Fruit fly (Drosophila melanogaster) whole organism, embryonic: ENCODE data around the gene acj6.

Experiments used
- ATbp ChIP-seq: fragments of 200-800 bp; sonication (Bioruptor generic); optimal IDR thresholded peaks from 2 replicates; lab custom pipeline; 2017; ENCODE audit warnings: missing biosample characterization, mild to moderate bottlenecking, missing genetic modification characterization, missing genetic modification reagents
- Adf1 ChIP-seq: fragments of 200-800 bp; sonication (Bioruptor generic); IDR thresholded peaks from 2 replicates; pipeline ENCODE4 v1.3.6; 2022; ENCODE audit warnings: missing biosample characterization, missing genetic modification characterization
- Atf-2 ChIP-seq: fragments of 200-800 bp; sonication (Bioruptor generic); optimal IDR thresholded peaks from 2 replicates; lab custom pipeline; 2016; ENCODE audit warnings: missing biosample characterization, missing genetic modification characterization
- CG10959 ChIP-seq: fragments of 200-800 bp; sonication (Bioruptor generic); IDR thresholded peaks from 2 replicates; pipeline ENCODE4 v1.3.6; 2022; ENCODE audit warnings: missing biosample characterization, missing genetic modification characterization
- CG11085 ChIP-seq: fragments of 200-800 bp; sonication (Bioruptor generic); IDR thresholded peaks from 2 replicates; pipeline ENCODE4 v1.3.6; 2022; ENCODE audit warnings: missing biosample characterization, missing genetic modification characterization
- CG12299 ChIP-seq: fragments of 200-800 bp; sonication (Bioruptor generic); optimal IDR thresholded peaks from 2 replicates; lab custom pipeline; 2018; ENCODE audit warnings: missing biosample characterization, mild to moderate bottlenecking, missing genetic modification characterization
- CG17829 ChIP-seq: fragments of 200-800 bp; optimal IDR thresholded peaks from 2 replicates; lab custom pipeline; 2019; ENCODE audit warnings: missing biosample characterization, mild to moderate bottlenecking, missing genetic modification characterization, moderate library complexity
- CG2199 ChIP-seq: fragments of 200-800 bp; sonication (Bioruptor generic); IDR thresholded peaks from 3 replicates; pipeline ENCODE4 v1.3.6; 2022; ENCODE audit warnings: missing biosample characterization, missing genetic modification characterization
- CG4282 ChIP-seq: fragments of 200-800 bp; sonication (Bioruptor generic); optimal IDR thresholded peaks from 2 replicates; lab custom pipeline; 2016; ENCODE audit warnings: missing biosample characterization, missing genetic modification characterization
- CG7556 ChIP-seq: fragments of 200-800 bp; sonication (Bioruptor generic); optimal IDR thresholded peaks from 2 replicates; lab custom pipeline; 2017; ENCODE audit warnings: missing biosample characterization, mild to moderate bottlenecking, missing genetic modification characterization
- CG8290 ChIP-seq, 3 experiments: fragments of 200-800 bp; sonication (Bioruptor generic); optimal IDR thresholded peaks; 2 replicates each; lab custom pipeline; 2016 to 2019; ENCODE audit warnings: missing biosample characterization in 3 of 3, missing genetic modification characterization in 3 of 3, mild to moderate bottlenecking in 2 of 3, moderate library complexity in 1 of 3
- CG8924 ChIP-seq: fragments of 200-800 bp; optimal IDR thresholded peaks from 3 replicates; lab custom pipeline; 2019; ENCODE audit warnings: missing biosample characterization, mild to moderate bottlenecking, missing genetic modification characterization, moderate library complexity
- CG9437 ChIP-seq: fragments of 200-800 bp; sonication (Bioruptor generic); optimal IDR thresholded peaks from 2 replicates; lab custom pipeline; 2018; ENCODE audit warnings: missing biosample characterization, mild to moderate bottlenecking, missing genetic modification characterization
- CG9817 ChIP-seq: fragments of 200-800 bp; sonication (Bioruptor generic); optimal IDR thresholded peaks from 2 replicates; lab custom pipeline; 2018; ENCODE audit warnings: missing biosample characterization, mild to moderate bottlenecking, missing genetic modification characterization, moderate library complexity
- CrebB ChIP-seq: fragments of 200-800 bp; sonication (Bioruptor generic); optimal IDR thresholded peaks from 3 replicates; lab custom pipeline; 2018; ENCODE audit warnings: missing biosample characterization, mild to moderate bottlenecking, missing genetic modification characterization
- Deaf1 ChIP-seq: fragments of 200-800 bp; optimal IDR thresholded peaks from 3 replicates; lab custom pipeline; 2019; ENCODE audit warnings: missing biosample characterization, mild to moderate bottlenecking, missing genetic modification characterization, moderate library complexity
- Ets65A ChIP-seq: fragments of 200-800 bp; sonication (Bioruptor generic); peaks from one replicate; lab custom pipeline; 2016; ENCODE audit warnings: missing biosample characterization, missing genetic modification characterization
- Fer1 ChIP-seq: fragments of 200-800 bp; sonication (Bioruptor generic); optimal IDR thresholded peaks from 2 replicates; lab custom pipeline; 2017; ENCODE audit warnings: missing biosample characterization, mild to moderate bottlenecking, missing genetic modification characterization
- HLH54F ChIP-seq: fragments of 200-800 bp; sonication (Bioruptor generic); optimal IDR thresholded peaks from 3 replicates; lab custom pipeline; 2016; ENCODE audit warnings: missing biosample characterization, missing genetic modification characterization
- Hand ChIP-seq: fragments of 200-800 bp; sonication (Bioruptor generic); optimal IDR thresholded peaks from 2 replicates; lab custom pipeline; 2017; ENCODE audit warnings: mild to moderate bottlenecking, missing biosample characterization, missing genetic modification reagents, missing genetic modification characterization
- Hr39 ChIP-seq: fragments of >200 bp; optimal IDR thresholded peaks from 2 replicates; lab custom pipeline; 2017
- Kr ChIP-seq: fragments of 200-800 bp; sonication (Bioruptor generic); optimal IDR thresholded peaks from 2 replicates; lab custom pipeline; 2017; ENCODE audit warnings: missing biosample characterization, mild to moderate bottlenecking, missing genetic modification characterization
- Nf-YC ChIP-seq: fragments of 200-800 bp; optimal IDR thresholded peaks from 3 replicates; lab custom pipeline; 2019; ENCODE audit warnings: missing biosample characterization, mild to moderate bottlenecking, missing genetic modification characterization, moderate library complexity
- Oaz ChIP-seq: fragments of 200-800 bp; sonication (Bioruptor generic); IDR thresholded peaks from 2 replicates; pipeline ENCODE4 v1.3.6; 2022; ENCODE audit warnings: missing biosample characterization, missing genetic modification characterization
- Optix ChIP-seq: fragments of 200-800 bp; sonication (Bioruptor generic); IDR thresholded peaks from 3 replicates; pipeline ENCODE4 v1.3.6; 2022; ENCODE audit warnings: missing biosample characterization, missing genetic modification characterization
- Ravus ChIP-seq: fragments of 200-800 bp; sonication (Bioruptor generic); IDR thresholded peaks from 2 replicates; pipeline ENCODE4 v1.3.6; 2022; ENCODE audit warnings: missing biosample characterization, missing genetic modification characterization
- Rx ChIP-seq: fragments of 200-800 bp; sonication (Bioruptor generic); IDR thresholded peaks from 2 replicates; pipeline ENCODE4 v1.3.6; 2022; ENCODE audit warnings: missing biosample characterization, missing genetic modification characterization
- Sry-β ChIP-seq: fragments of 200-800 bp; sonication (Bioruptor generic); optimal IDR thresholded peaks from 2 replicates; lab custom pipeline; 2018; ENCODE audit warnings: missing biosample characterization, mild to moderate bottlenecking, missing genetic modification characterization, moderate library complexity
- al ChIP-seq: fragments of 200-800 bp; sonication (Bioruptor generic); IDR thresholded peaks from 2 replicates; pipeline ENCODE4 v1.3.6; 2022; ENCODE audit warnings: missing biosample characterization, missing genetic modification characterization
- az2 ChIP-seq: fragments of 200-800 bp; sonication (Bioruptor generic); optimal IDR thresholded peaks from 3 replicates; lab custom pipeline; 2016; ENCODE audit warnings: missing biosample characterization, missing genetic modification characterization
- ci ChIP-seq: fragments of 200-800 bp; sonication (Bioruptor generic); IDR thresholded peaks from 3 replicates; pipeline ENCODE4 v1.3.6; 2022; ENCODE audit warnings: missing biosample characterization, missing genetic modification characterization
- dpn ChIP-seq, 2 experiments: fragments of 200-800 bp; sonication (Bioruptor generic); optimal IDR thresholded peaks; 3 replicates each; lab custom pipeline; 2016; ENCODE audit warnings: missing biosample characterization in 2 of 2, missing genetic modification characterization in 2 of 2
- ewg ChIP-seq: fragments of 200-800 bp; sonication (Bioruptor generic); optimal IDR thresholded peaks from 3 replicates; lab custom pipeline; 2017; ENCODE audit warnings: mild to moderate bottlenecking, missing biosample characterization, missing genetic modification reagents, missing genetic modification characterization
- gcm ChIP-seq: fragments of 200-800 bp; sonication (Bioruptor generic); optimal IDR thresholded peaks from 2 replicates; lab custom pipeline; 2019; ENCODE audit warnings: missing biosample characterization, mild to moderate bottlenecking, missing genetic modification characterization, moderate library complexity
- gfzf ChIP-seq: fragments of 200-800 bp; sonication (Bioruptor generic); optimal IDR thresholded peaks from 2 replicates; lab custom pipeline; 2016; ENCODE audit warnings: missing biosample characterization, mild to moderate bottlenecking, missing genetic modification characterization, moderate library complexity
- jigr1 ChIP-seq: fragments of 200-800 bp; sonication (Bioruptor generic); IDR thresholded peaks from 3 replicates; pipeline ENCODE4 v1.3.6; 2022; ENCODE audit warnings: missing biosample characterization, missing genetic modification characterization
- ken ChIP-seq: fragments of 200-800 bp; sonication (Bioruptor generic); IDR thresholded peaks from 3 replicates; pipeline ENCODE4 v1.3.6; 2022; ENCODE audit warnings: missing biosample characterization, missing genetic modification characterization
- nerfin-1 ChIP-seq: fragments of 200-800 bp; sonication (Bioruptor generic); optimal IDR thresholded peaks from 3 replicates; lab custom pipeline; 2019; ENCODE audit warnings: missing biosample characterization, mild to moderate bottlenecking, missing genetic modification characterization, moderate library complexity
- pan ChIP-seq, 4 experiments: fragments of >200 bp in 3 of 4; fragments of 200-800 bp in 1 of 4; sonication (Bioruptor generic) in 1 of 4; optimal IDR thresholded peaks in 3 of 4; IDR thresholded peaks in 1 of 4; 2 replicates each; pipeline versions ENCODE4 v1.3.6 to Lab custom; 2017 to 2022; ENCODE audit warnings: missing biosample characterization in 2 of 4, missing genetic modification characterization in 2 of 4, mixed read lengths in 1 of 4
- schlank ChIP-seq: fragments of 200-800 bp; sonication (Bioruptor generic); optimal IDR thresholded peaks from 2 replicates; lab custom pipeline; 2018; ENCODE audit warnings: missing biosample characterization, mild to moderate bottlenecking, missing genetic modification characterization
- scrt ChIP-seq: fragments of 200-800 bp; sonication (Bioruptor generic); optimal IDR thresholded peaks from 2 replicates; lab custom pipeline; 2018; ENCODE audit warnings: missing biosample characterization, mild to moderate bottlenecking, missing genetic modification characterization, moderate library complexity
- shn ChIP-seq: fragments of 200-800 bp; sonication (Bioruptor generic); optimal IDR thresholded peaks from 3 replicates; lab custom pipeline; 2016; ENCODE audit warnings: missing biosample characterization, missing genetic modification characterization
- sisA ChIP-seq: fragments of 200-800 bp; sonication (Bioruptor generic); IDR thresholded peaks from 2 replicates; pipeline ENCODE4 v1.3.6; 2022; ENCODE audit warnings: missing biosample characterization, missing genetic modification characterization
- slbo ChIP-seq: fragments of 200-800 bp; sonication (Bioruptor generic); IDR thresholded peaks from 2 replicates; pipeline ENCODE4 v1.3.6; 2022; ENCODE audit warnings: missing biosample characterization, missing genetic modification characterization
- sr ChIP-seq: fragments of 200-800 bp; sonication (Bioruptor generic); IDR thresholded peaks from 3 replicates; pipeline ENCODE4 v1.3.6; 2022; ENCODE audit warnings: missing biosample characterization, missing genetic modification characterization
- ssp ChIP-seq: fragments of 200-800 bp; sonication (Bioruptor generic); IDR thresholded peaks from 2 replicates; pipeline ENCODE4 v1.3.6; 2022; ENCODE audit warnings: missing biosample characterization, missing genetic modification characterization
- toy ChIP-seq: fragments of 200-800 bp; sonication (Bioruptor generic); IDR thresholded peaks from 2 replicates; pipeline ENCODE4 v1.3.6; 2022; ENCODE audit warnings: missing biosample characterization, missing genetic modification characterization
- unpg ChIP-seq: fragments of 200-800 bp; sonication (Bioruptor generic); optimal IDR thresholded peaks from 3 replicates; lab custom pipeline; 2018; ENCODE audit warnings: missing biosample characterization, mild to moderate bottlenecking, missing genetic modification characterization, moderate library complexity
- wdn ChIP-seq: fragments of 200-800 bp; sonication (Bioruptor generic); IDR thresholded peaks from 2 replicates; pipeline ENCODE4 v1.3.6; 2022; ENCODE audit warnings: missing biosample characterization, missing genetic modification characterization
- wek ChIP-seq: fragments of 200-800 bp; sonication (Bioruptor generic); optimal IDR thresholded peaks from 3 replicates; lab custom pipeline; 2018; ENCODE audit warnings: missing biosample characterization, mild to moderate bottlenecking, missing genetic modification characterization, moderate library complexity
- wor ChIP-seq: fragments of 200-800 bp; sonication (Bioruptor generic); IDR thresholded peaks from 2 replicates; pipeline ENCODE4 v1.3.6; 2022; ENCODE audit warnings: missing biosample characterization, missing genetic modification characterization

acj6 gene

DNA sequence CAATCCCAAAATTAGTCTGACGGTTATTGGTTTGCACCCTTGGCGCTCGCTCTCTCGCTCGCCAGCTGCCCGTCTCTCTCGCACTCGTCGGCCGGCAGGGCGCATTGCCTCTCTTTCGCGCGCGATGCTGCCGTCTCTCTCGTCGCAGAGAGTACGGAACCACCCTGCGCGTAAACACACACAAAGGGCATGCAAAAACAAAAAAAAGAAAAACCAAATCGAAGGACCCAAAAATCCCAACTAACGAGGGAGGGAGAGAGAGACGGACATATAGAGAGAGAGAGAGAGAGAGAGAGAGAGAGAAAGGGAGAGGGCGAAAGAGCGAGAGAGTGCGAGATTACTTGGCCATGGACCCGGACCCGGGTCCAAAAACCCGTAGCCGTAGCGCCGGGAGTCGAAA lies 22.5 kb downstream of the acj6 start (continued):
- TF ChIP-seq toy (GFP tag; lab: Robert Waterston, UW) (no peak), Adf1 (0 out of 2 replicates have a peak, but pooled peaks have one; percentile 24), Deaf1 (peak; percentile 26), Atf-2 (no peak), gcm (GFP tag; lab: Kevin White, UChicago) (no peak), CG8290 (GFP tag; optimal IDR thresholded peaks at IDR 0.05; lab: Kevin White, UChicago) (no peak), CG8290 (tag; optimal IDR thresholded peaks at IDR 0.05; lab: Kevin White, UChicago) (no peak), Fer1 (GFP tag; lab: Kevin White, UChicago) (no peak), sisA (GFP tag; lab: Robert Waterston, UW) (no peak), unpg (GFP tag; lab: Kevin White, UChicago) (no peak), Oaz (GFP tag; lab: Robert Waterston, UW) (no peak), Sry-β (GFP tag; lab: Kevin White, UChicago) (no peak), Ets65A (peak; percentile 74), wor (GFP tag; lab: Robert Waterston, UW) (no peak), CG8924 (tag; lab: Kevin White, UChicago) (peak; percentile 19), nerfin-1 (tag; lab: Kevin White, UChicago) (no peak), gfzf (no peak), Ravus (GFP tag; lab: Robert Waterston, UW) (no peak), ssp (GFP tag; lab: Robert Waterston, UW) (no peak), pan (optimal IDR thresholded peaks at IDR 0.05; lab: Kevin White, UChicago) (no peak), pan (GFP tag; optimal IDR thresholded peaks at IDR 0.05 in 1 of 2, IDR thresholded peaks at IDR 0.05 in 1 of 2) (no peak), CG11085 (no peak), az2 (GFP tag; lab: Kevin White, UChicago) (no peak), CG9817 (tag; lab: Kevin White, UChicago) (no peak), ken (no peak), wdn (no peak), Optix (GFP tag; lab: Robert Waterston, UW) (no peak), CG2199 (0 out of 3 replicates have a peak, but pooled peaks have one; percentile 33), CrebB (tag; lab: Kevin White, UChicago) (no peak), ewg (peak; percentile 99), Kr (GFP tag; lab: Kevin White, UChicago) (no peak), sr (GFP tag; lab: Robert Waterston, UW) (no peak), Hand (GFP tag; lab: Kevin White, UChicago) (no peak), jigr1 (no peak), slbo (GFP tag; lab: Robert Waterston, UW) (no peak), CG10959 (no peak), HLH54F (GFP tag; lab: Kevin White, UChicago) (no peak), ATbp (no peak), ci (no peak), CG7556 (GFP tag; lab: Kevin White, UChicago) (no peak), scrt (GFP tag; lab: Kevin White, UChicago) (no peak), CG9437 (GFP tag; lab: Kevin White, UChicago) (no peak), CG12299 (tag; lab: Kevin White, UChicago) (no peak), Hr39 (lab: Kevin White, UChicago) (peak; percentile 13), wek (GFP tag; lab: Kevin White, UChicago) (no peak), Rx (GFP tag; lab: Robert Waterston, UW) (no peak), CG17829 (tag; lab: Kevin White, UChicago) (no peak), al (GFP tag; lab: Robert Waterston, UW) (no peak), CG4282 (no peak), Nf-YC (tag; lab: Kevin White, UChicago) (peak; percentile 97), schlank (tag; lab: Kevin White, UChicago) (no peak), shn (GFP tag; lab: Kevin White, UChicago) (no peak), dpn (GFP tag; optimal IDR thresholded peaks at IDR 0.05; lab: Kevin White, UChicago) (no peak)
